Worm (Caenorhabditis elegans): ENCODE data around the gene hda-10.

The hda-10 gene

ce11 chrII:13872191-13872889 lies 10.2 kb upstream of the hda-10 start, which contains the start of the genes cup-14 and ndub-8:
Gene cup-14, minus strand, starts transcription at chrII:13872241.
Gene ndub-8, plus strand, starts transcription at chrII:13872869.
- TF ChIP-seq unc-62 (GFP tag; optimal IDR thresholded peaks at IDR 0.05): no peak

DNA sequence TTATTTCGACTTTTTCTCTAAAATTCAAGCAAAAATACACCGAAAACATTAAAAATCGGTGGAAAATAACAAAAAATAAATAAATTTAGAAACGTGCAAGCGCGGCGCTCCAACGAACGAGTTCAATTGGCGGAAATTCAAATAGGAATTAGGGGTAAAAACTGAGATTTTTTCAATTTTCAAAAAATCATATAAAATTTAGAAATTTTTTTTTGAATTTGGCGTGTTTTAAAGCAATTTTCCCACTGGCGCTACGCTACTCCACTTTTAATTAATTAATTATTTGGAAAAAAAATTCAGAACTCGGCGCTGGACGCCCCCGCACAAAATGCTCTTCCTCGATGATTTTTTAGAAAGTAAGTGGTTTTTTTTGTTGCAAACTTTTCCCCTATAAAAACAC lies 6.8 kb upstream of the hda-10 start, which contains the start of gene ing-3:
Gene ing-3, plus strand, starts transcription at position 301 of the 400 bp plus-strand sequence.
- no peak for TF ChIP-seq unc-62 (GFP tag; optimal IDR thresholded peaks at IDR 0.05)

DNA sequence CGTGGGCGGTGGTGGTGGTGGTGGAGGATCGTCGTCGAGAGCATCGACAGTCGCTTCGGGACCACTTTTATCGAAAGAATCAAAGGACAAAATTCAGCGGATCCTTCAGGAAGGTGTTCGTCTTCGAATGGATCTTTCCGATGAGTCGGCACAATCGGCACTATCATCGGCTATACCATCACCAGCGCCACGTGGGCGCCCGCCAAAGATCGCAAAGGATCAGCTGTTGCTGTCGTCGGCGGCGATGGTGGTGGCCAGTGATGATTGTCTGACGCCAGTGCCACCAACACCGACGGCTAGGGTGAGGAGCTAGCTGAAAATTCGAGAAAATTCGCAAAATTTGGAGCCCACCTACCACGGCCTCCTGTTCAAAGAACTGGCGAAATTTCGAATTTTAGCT lies 4.5 kb upstream of the hda-10 start:
- TF ChIP-seq unc-62 (GFP tag; optimal IDR thresholded peaks at IDR 0.05): no peak

DNA sequence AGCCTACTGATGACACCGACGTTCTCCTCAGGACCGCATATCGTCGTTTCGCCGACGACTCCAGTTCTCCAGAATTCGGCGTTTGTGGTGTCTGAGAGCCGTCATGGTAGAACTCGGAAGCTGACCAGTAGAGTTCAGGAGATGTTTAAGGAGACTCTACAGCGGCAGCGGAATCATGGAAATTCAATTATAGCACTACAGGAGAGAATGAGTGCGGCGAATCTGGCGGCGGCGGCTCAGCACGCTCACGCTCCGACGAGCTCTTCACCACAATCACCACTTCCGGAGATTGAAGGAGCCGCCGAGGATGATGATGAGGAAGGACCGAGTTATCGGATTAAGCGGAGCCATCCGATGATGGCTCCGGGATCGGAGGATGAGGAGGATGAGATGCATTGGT lies 2.9 kb upstream of the hda-10 start:
- no peak for TF ChIP-seq unc-62 (GFP tag; optimal IDR thresholded peaks at IDR 0.05)

DNA sequence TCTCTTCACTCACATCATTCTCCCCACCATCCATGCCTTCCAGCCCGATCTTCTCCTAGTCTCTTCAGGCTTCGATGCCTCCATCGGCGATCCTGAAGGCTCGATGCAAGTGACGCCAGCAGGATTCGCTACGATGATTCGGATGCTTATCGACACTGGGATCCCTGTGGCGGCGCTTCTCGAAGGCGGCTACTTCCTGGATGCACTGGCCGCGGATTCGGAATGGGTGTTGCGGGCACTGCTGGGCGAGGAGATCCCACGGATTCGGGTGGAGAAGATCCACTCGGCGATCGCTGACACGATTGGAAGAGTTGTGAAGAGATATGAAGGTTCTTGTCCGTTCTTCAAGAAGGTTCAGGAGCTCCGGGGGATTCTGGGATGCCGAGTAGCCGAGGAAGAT lies 3.9 kb downstream of the hda-10 start:
- TF ChIP-seq unc-62 (GFP tag; optimal IDR thresholded peaks at IDR 0.05): no peak

DNA sequence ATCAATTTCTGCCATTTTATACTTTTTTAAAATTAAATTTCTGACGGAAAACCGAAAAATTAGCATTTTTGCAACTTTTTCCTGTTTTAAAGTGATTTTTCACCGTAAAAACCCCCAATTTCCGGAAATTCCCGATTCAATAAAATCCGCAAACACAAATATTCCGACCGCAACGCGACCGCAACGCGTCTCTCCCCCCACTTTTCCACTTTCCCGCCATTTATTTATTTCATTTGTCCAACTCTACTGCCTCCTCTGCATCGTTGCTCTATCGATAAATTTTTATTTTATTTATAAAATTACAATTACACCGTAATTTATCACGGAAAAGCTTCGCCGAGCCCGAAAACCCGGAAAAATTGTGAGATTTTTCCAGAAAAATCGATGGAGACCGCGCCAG lies 5.8 kb downstream of the hda-10 start, which contains the start of gene mcd-1:
Gene mcd-1, plus strand, starts transcription at position 267 of the 400 bp plus-strand sequence.
- no peak for TF ChIP-seq unc-62 (GFP tag; optimal IDR thresholded peaks at IDR 0.05)

DNA sequence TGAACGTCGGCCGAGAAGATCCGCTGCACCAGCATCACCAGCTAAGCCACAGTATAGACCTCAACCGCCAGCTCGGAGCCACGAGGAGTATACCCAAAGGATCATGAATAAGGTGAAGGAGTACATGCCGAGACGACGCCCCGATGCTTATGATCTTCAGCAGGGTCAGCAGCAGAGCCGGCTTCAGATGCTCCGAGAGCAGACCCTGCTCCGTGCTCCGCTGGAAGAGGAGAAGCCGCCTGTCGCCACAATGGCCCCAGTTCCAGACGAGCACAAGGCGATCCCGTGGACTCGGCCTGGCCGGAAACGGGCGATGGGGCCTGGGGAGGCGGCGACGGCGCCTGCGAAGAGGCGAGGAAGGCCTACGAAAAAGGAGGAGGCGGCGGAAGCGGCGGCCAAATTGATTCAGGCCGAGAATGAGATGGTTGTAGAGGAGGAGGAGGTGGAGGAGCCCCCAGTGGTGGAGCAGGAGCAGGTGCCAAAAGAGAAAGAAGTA lies 13.8 kb downstream of the hda-10 start:
- TF ChIP-seq unc-62 (GFP tag; optimal IDR thresholded peaks at IDR 0.05): no peak

- TF ChIP-seq unc-62 (GFP tag; optimal IDR thresholded peaks at IDR 0.05): no peak
Observed at ce11 chrII:13899777-13900176, 17.3 kb downstream of the hda-10 start.

DNA sequence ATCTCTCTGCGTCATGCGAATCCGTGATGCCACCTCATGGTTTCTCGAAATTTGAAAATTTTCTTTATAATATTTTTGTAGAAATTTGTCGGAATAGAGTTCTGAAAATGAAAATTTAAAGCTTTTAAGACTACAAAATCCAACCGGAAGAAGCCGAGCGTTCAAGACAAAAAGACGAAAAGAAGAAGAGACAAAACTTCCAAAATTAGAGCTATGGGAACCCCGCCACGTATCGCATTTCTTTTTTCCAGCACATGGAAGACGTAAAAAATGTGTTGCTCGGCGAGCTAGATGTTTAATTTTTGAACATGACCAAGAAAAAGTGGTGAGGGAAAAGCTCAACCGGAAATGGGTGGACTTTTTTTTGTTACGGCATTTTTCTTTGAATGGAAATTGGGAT lies 19.5 kb downstream of the hda-10 start, which contains the start of gene W02B8.1:
Gene W02B8.1, minus strand, starts transcription at position 101 of the 400 bp plus-strand sequence.
- no peak for TF ChIP-seq unc-62 (GFP tag; optimal IDR thresholded peaks at IDR 0.05)

DNA sequence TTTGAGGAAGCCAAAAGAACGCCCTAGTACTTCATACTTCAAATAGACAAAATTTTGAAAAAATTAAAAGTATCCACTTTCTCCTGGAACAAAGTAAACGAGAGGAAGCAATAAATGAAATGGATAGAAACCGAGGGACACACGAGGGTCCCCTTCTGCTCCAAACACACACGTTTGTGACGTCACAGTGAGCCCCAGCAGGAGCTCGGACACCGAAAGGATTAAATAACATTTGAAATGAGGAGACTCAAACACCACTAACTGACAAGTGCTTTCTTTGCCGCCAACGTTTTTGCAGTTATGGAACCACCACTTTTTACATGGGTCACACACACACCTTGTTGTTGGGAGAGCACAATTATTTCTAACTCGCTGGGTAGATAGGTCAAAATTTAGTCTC lies 21.0 kb downstream of the hda-10 start:
- no peak for TF ChIP-seq unc-62 (GFP tag; optimal IDR thresholded peaks at IDR 0.05)

DNA sequence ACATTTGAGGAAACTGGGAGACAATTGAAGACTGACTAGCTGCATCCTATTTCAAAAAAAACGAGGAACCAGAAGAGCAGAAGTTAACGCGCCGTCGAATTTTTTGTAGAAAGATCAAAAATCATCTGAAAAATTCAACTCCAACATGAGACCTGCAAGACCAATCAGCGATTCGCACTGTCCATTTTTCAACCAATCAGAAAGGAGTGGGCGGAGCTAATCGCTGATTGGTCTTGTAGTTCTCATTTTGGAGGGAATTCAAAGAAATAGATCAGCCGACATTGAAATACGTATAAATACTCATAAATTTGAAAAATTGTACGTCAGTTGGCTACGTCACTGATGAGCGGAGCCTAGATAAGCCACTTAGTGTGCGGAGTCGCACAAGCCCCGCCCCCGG lies 25.1 kb downstream of the hda-10 start:
- TF ChIP-seq unc-62 (GFP tag; optimal IDR thresholded peaks at IDR 0.05): no peak

ce11 chrII:13908592-13908991 lies 26.1 kb downstream of the hda-10 start, which contains the start of gene citk-1:
Gene citk-1, plus strand, starts transcription at chrII:13908914.
- TF ChIP-seq unc-62 (GFP tag; optimal IDR thresholded peaks at IDR 0.05): no peak

DNA sequence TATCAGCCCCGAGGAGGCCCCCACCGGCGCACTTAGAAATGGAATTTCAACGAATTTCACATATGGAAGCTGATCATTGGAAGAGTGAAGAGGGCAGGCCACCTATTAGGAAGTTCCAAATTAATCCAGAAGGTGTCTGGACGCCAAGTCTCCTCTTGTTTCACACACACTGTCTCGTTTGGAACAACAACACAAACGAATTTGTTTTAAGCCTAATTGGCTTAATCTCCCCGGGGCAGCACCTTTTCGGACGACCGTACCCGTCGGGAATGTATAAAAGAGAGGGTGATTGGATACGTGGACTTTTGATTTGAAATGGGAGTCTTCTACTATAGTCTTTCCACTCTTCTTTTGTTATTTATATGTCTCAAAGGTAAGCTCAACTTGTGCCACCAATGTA lies 33.5 kb downstream of the hda-10 start, which contains the start of gene mltn-3:
Gene mltn-3, plus strand, starts transcription at position 301 of the 400 bp plus-strand sequence.
- TF ChIP-seq unc-62 (GFP tag; optimal IDR thresholded peaks at IDR 0.05): no peak

ce11 chrII:13919100-13919499 lies 36.6 kb downstream of the hda-10 start:
- no peak for TF ChIP-seq unc-62 (GFP tag; optimal IDR thresholded peaks at IDR 0.05)

DNA sequence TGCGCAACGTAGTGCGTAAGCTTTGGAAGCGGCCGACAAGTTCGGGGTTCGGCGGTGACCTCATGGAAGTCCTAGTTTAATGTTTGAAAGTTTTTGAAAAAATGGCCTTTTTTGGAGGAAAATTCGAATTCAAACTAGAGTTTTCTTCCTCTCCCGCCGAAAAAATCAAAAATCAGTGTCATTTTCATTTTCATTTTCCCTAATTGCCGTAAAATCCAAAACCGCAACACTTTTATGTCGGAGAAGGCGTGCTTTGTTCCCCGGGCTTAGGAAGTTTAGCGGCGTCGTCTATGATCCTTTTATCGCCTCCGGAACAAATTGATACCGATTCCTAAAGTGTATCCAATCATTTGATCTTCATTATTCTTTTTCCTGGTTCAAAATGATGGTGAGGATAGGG lies 42.4 kb downstream of the hda-10 start, which contains the start of gene mltn-5:
Gene mltn-5, plus strand, starts transcription at position 301 of the 400 bp plus-strand sequence.
- no peak for TF ChIP-seq unc-62 (GFP tag; optimal IDR thresholded peaks at IDR 0.05)

ce11 chrII:13931944-13932343 lies 49.4 kb downstream of the hda-10 start, which contains the start of gene hot-3:
Gene hot-3, minus strand, starts transcription at chrII:13932044.
- TF ChIP-seq unc-62 (GFP tag; optimal IDR thresholded peaks at IDR 0.05): no peak

DNA sequence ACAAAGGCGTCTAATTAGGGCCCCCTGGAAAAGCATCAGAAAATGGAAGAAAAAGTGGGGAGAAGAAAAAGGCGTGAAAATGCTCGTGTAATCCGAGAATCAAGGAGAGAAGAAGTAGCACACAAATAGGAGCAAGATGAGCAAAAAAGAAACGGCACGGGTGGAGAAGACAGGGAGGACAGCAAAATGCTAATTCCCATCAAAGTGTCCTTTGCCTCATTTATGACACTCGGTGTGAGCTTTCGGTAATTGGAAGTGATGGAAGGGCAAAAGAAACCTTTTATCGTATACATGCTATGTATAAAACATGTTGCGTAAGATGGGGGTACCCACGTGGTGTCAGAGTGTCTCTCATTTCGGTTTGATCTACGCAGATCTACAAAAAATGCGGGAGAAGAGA lies 51.0 kb downstream of the hda-10 start:
- TF ChIP-seq unc-62 (GFP tag; optimal IDR thresholded peaks at IDR 0.05): no peak
